Worm (Caenorhabditis elegans): Measurements from ENCODE around the gene cpg-1.

The cpg-1 gene

ce11 chrIII:4525998-4526397, 36.8 kb downstream of the cpg-1 start:
- TF ChIP-seq aha-1 (tag): peak; percentile 5
- no peak for TF ChIP-seq tra-1 (GFP tag; IDR thresholded peaks at IDR 0.05)
- peak in 1 of 2 experiments; percentile 92 for TF ChIP-seq unc-62 (GFP tag; optimal IDR thresholded peaks at IDR 0.05 in 1 of 2)
- no peak for TF ChIP-seq unc-62 (tag; optimal IDR thresholded peaks at IDR 0.05)
- TF ChIP-seq nhr-48 (tag; optimal IDR thresholded peaks at IDR 0.05): no peak
- TF ChIP-seq ZK546.5 (tag; optimal IDR thresholded peaks at IDR 0.05): no peak

ce11 chrIII:4530968-4531367, 41.8 kb downstream of the cpg-1 start:
- TF ChIP-seq spr-1 (tag; optimal IDR thresholded peaks at IDR 0.05) (no peak), lim-7 (GFP tag; IDR thresholded peaks at IDR 0.05) (no peak), ceh-32 (tag; optimal IDR thresholded peaks at IDR 0.05; ENCODE audit: poor library complexity) (no peak), unc-62 (GFP tag; optimal IDR thresholded peaks at IDR 0.05 in 1 of 2) (peak in 1 of 2 experiments; percentile 90), unc-62 (tag; optimal IDR thresholded peaks at IDR 0.05) (no peak)

- TF ChIP-seq nhr-48 (tag; optimal IDR thresholded peaks at IDR 0.05): peak; percentile 57
- peak; percentile 89 for TF ChIP-seq nhr-28 (tag; optimal IDR thresholded peaks at IDR 0.05)
- TF ChIP-seq dmd-6 (GFP tag; IDR thresholded peaks at IDR 0.05): peak; percentile 84
- TF ChIP-seq hlh-11 (tag; optimal IDR thresholded peaks at IDR 0.05): peak; percentile 76
- no peak for TF ChIP-seq lin-29 (GFP tag; IDR thresholded peaks at IDR 0.05)
- TF ChIP-seq hlh-30 (tag; optimal IDR thresholded peaks at IDR 0.05; ENCODE audit: insufficient read depth): no peak
- TF ChIP-seq unc-130 (GFP tag; optimal IDR thresholded peaks at IDR 0.05): no peak
- no peak for TF ChIP-seq madf-5 (GFP tag; IDR thresholded peaks at IDR 0.05)
- peak; percentile 82 for TF ChIP-seq dve-1 (tag; optimal IDR thresholded peaks at IDR 0.05; ENCODE audit: insufficient read depth)
- no peak for TF ChIP-seq daf-16 (GFP tag; optimal IDR thresholded peaks at IDR 0.05)
- peak; percentile 86 for TF ChIP-seq daf-16 (tag; optimal IDR thresholded peaks at IDR 0.05)
- peak; percentile 53 for TF ChIP-seq T20F7.1 (GFP tag; optimal IDR thresholded peaks at IDR 0.05)
- TF ChIP-seq pqm-1 (tag; optimal IDR thresholded peaks at IDR 0.05): peak; percentile 99
- peak; percentile 26 for TF ChIP-seq nhr-102 (tag; optimal IDR thresholded peaks at IDR 0.05)
- no peak for TF ChIP-seq ztf-7 (tag; optimal IDR thresholded peaks at IDR 0.05)
- TF ChIP-seq mes-2 (tag; optimal IDR thresholded peaks at IDR 0.05; ENCODE audit: poor library complexity, severe bottlenecking): peak; percentile 9
- TF ChIP-seq nhr-77 (tag; optimal IDR thresholded peaks at IDR 0.05): peak; percentile 80
- peak; percentile 71 for TF ChIP-seq php-3 (GFP tag; IDR thresholded peaks at IDR 0.05)
Measured at ce11 chrIII:4540604-4541003, 51.4 kb downstream of the cpg-1 start, which contains the start of gene ugt-62. Gene ugt-62, minus strand, starts transcription at chrIII:4540623.

Measured in whole organism, L4 larva.